Fruit fly (Drosophila melanogaster) whole organism, embryonic: ENCODE measurements around the gene CG31809.
A peak's percentile ranks its signal among the peaks of the same experiment; 100 is the strongest.

Experiments used
- CG10366 ChIP-seq: fragments of 200-800 bp; sonication (Bioruptor generic); IDR thresholded peaks from 2 replicates; pipeline ENCODE4 v1.3.6; 2022; ENCODE audit warnings: missing biosample characterization, missing genetic modification characterization
- CG10565 ChIP-seq: fragments of 200-800 bp; sonication (Bioruptor generic); optimal IDR thresholded peaks from 3 replicates; lab custom pipeline; 2016; ENCODE audit warnings: missing biosample characterization, mild to moderate bottlenecking, missing genetic modification characterization
- CG1233 ChIP-seq: fragments of 200-800 bp; sonication (Bioruptor generic); optimal IDR thresholded peaks from 4 replicates; lab custom pipeline; 2018; ENCODE audit warnings: missing biosample characterization, mild to moderate bottlenecking, missing genetic modification characterization
- CG12659 ChIP-seq: fragments of 200-800 bp; sonication (Bioruptor generic); optimal IDR thresholded peaks from 3 replicates; lab custom pipeline; 2017; ENCODE audit warnings: mild to moderate bottlenecking, missing biosample characterization, missing genetic modification reagents, missing genetic modification characterization
- CG14860 ChIP-seq: fragments of 200-800 bp; sonication (Bioruptor generic); IDR thresholded peaks from 3 replicates; pipeline ENCODE4 v1.3.6; 2022; ENCODE audit warnings: missing biosample characterization, missing genetic modification characterization; ENCODE audit not compliant: partially characterized antibody
- CG15073 ChIP-seq: fragments of 200-800 bp; sonication (Bioruptor generic); optimal IDR thresholded peaks from 2 replicates; lab custom pipeline; 2016; ENCODE audit warnings: missing biosample characterization, missing genetic modification characterization
- CG18262 ChIP-seq: fragments of 200-800 bp; optimal IDR thresholded peaks from 3 replicates; lab custom pipeline; 2019; ENCODE audit warnings: missing biosample characterization, mild to moderate bottlenecking, missing genetic modification characterization, moderate library complexity
- CG18476 ChIP-seq: fragments of 200-800 bp; sonication (Bioruptor generic); optimal IDR thresholded peaks from 2 replicates; lab custom pipeline; 2016; ENCODE audit warnings: missing biosample characterization, mild to moderate bottlenecking, missing genetic modification characterization
- CG32532 ChIP-seq: fragments of 200-800 bp; sonication (Bioruptor generic); IDR thresholded peaks from 2 replicates; pipeline ENCODE4 v1.3.6; 2022; ENCODE audit warnings: missing biosample characterization, missing genetic modification characterization
- CG33213 ChIP-seq: fragments of 200-800 bp; sonication (Bioruptor generic); optimal IDR thresholded peaks from 3 replicates; lab custom pipeline; 2016; ENCODE audit warnings: missing biosample characterization, missing genetic modification characterization
- CG34422 ChIP-seq: fragments of 200-800 bp; sonication (Bioruptor generic); IDR thresholded peaks from 3 replicates; pipeline ENCODE4 v1.3.6; 2022; ENCODE audit warnings: missing biosample characterization, missing genetic modification characterization
- CG42726 ChIP-seq: fragments of 200-800 bp; sonication (Bioruptor generic); IDR thresholded peaks from 2 replicates; pipeline ENCODE4 v1.3.6; 2022; ENCODE audit warnings: missing biosample characterization, missing genetic modification characterization; ENCODE audit not compliant: partially characterized antibody
- CG4328 ChIP-seq: fragments of 200-800 bp; sonication (Bioruptor generic); optimal IDR thresholded peaks from 3 replicates; lab custom pipeline; 2017; ENCODE audit warnings: missing biosample characterization, missing genetic modification reagents, missing genetic modification characterization
- CG7987 ChIP-seq: fragments of 200-800 bp; sonication (Bioruptor generic); optimal IDR thresholded peaks from 2 replicates; lab custom pipeline; 2018; ENCODE audit warnings: missing biosample characterization, mild to moderate bottlenecking, missing genetic modification characterization, moderate library complexity
- CG8281 ChIP-seq: fragments of 200-800 bp; sonication (Bioruptor generic); optimal IDR thresholded peaks from 2 replicates; lab custom pipeline; 2018; ENCODE audit warnings: missing biosample characterization, mild to moderate bottlenecking, missing genetic modification characterization, moderate library complexity
- CG8944 ChIP-seq: fragments of 200-800 bp; sonication (Bioruptor generic); optimal IDR thresholded peaks from 3 replicates; lab custom pipeline; 2016; ENCODE audit warnings: missing biosample characterization, missing genetic modification characterization
- D19B ChIP-seq: fragments of 200-800 bp; sonication (Bioruptor generic); optimal IDR thresholded peaks from 2 replicates; lab custom pipeline; 2017; ENCODE audit warnings: missing biosample characterization, mild to moderate bottlenecking, missing genetic modification characterization
- Doc3 ChIP-seq: fragments of 200-800 bp; sonication (Bioruptor generic); IDR thresholded peaks from 3 replicates; pipeline ENCODE4 v1.3.6; 2022; ENCODE audit warnings: missing biosample characterization, missing genetic modification characterization; ENCODE audit not compliant: partially characterized antibody
- ERR ChIP-seq: fragments of 200-800 bp; sonication (Bioruptor generic); optimal IDR thresholded peaks from 2 replicates; lab custom pipeline; 2016; ENCODE audit warnings: missing biosample characterization, missing genetic modification characterization
- Jarid2 ChIP-seq: fragments of 200-800 bp; sonication (Bioruptor generic); optimal IDR thresholded peaks from 3 replicates; lab custom pipeline; 2017; ENCODE audit warnings: mild to moderate bottlenecking, missing biosample characterization, missing genetic modification reagents, missing genetic modification characterization
- Kr ChIP-seq: fragments of 200-800 bp; sonication (Bioruptor generic); optimal IDR thresholded peaks from 2 replicates; lab custom pipeline; 2017; ENCODE audit warnings: missing biosample characterization, mild to moderate bottlenecking, missing genetic modification characterization
- MTF-1 ChIP-seq: fragments of 200-800 bp; sonication (Bioruptor generic); optimal IDR thresholded peaks from 2 replicates; lab custom pipeline; 2018; ENCODE audit warnings: missing biosample characterization, mild to moderate bottlenecking, missing genetic modification characterization, borderline replicate concordance
- Myb ChIP-seq: fragments of 200-800 bp; sonication (Bioruptor generic); optimal IDR thresholded peaks from 2 replicates; lab custom pipeline; 2016; ENCODE audit warnings: missing biosample characterization, missing genetic modification characterization
- PHDP ChIP-seq: fragments of 200-800 bp; sonication (Bioruptor generic); optimal IDR thresholded peaks from 3 replicates; lab custom pipeline; 2018; ENCODE audit warnings: missing biosample characterization, mild to moderate bottlenecking, missing genetic modification characterization, moderate library complexity
- Stat92E ChIP-seq, 3 experiments: fragments of >200 bp in 2 of 3; fragments of 200-800 bp in 1 of 3; sonication (Bioruptor generic) in 1 of 3; optimal IDR thresholded peaks; 2 replicates each; lab custom pipeline; 2017 to 2019; ENCODE audit warnings: missing biosample characterization in 3 of 3, missing genetic modification characterization in 3 of 3, mild to moderate bottlenecking in 1 of 3, moderate library complexity in 1 of 3
- bbx ChIP-seq: fragments of 200-800 bp; sonication (Bioruptor generic); IDR thresholded peaks from 2 replicates; pipeline ENCODE4 v1.3.6; 2022; ENCODE audit warnings: missing biosample characterization, missing genetic modification characterization; ENCODE audit not compliant: partially characterized antibody
- bowl ChIP-seq: fragments of 200-800 bp; sonication (Bioruptor generic); IDR thresholded peaks from 2 replicates; pipeline ENCODE4 v1.3.6; 2022; ENCODE audit warnings: missing biosample characterization, missing genetic modification characterization
- btn ChIP-seq: fragments of 200-800 bp; sonication (Bioruptor generic); optimal IDR thresholded peaks from 2 replicates; lab custom pipeline; 2016; ENCODE audit warnings: missing biosample characterization, missing genetic modification characterization
- cg ChIP-seq: fragments of 200-800 bp; sonication (Bioruptor generic); optimal IDR thresholded peaks from 3 replicates; lab custom pipeline; 2019; ENCODE audit warnings: missing biosample characterization, mild to moderate bottlenecking, missing genetic modification characterization, moderate library complexity
- danr ChIP-seq: fragments of 200-800 bp; sonication (Bioruptor generic); IDR thresholded peaks from 2 replicates; pipeline ENCODE4 v1.3.6; 2022; ENCODE audit warnings: missing biosample characterization, missing genetic modification characterization
- disco-r ChIP-seq: fragments of 200-800 bp; sonication (Bioruptor generic); optimal IDR thresholded peaks from 2 replicates; lab custom pipeline; 2016; ENCODE audit warnings: missing biosample characterization, missing genetic modification characterization
- dm ChIP-seq: fragments of 200-800 bp; sonication (Bioruptor generic); optimal IDR thresholded peaks from 3 replicates; lab custom pipeline; 2016; ENCODE audit warnings: missing biosample characterization, missing genetic modification characterization
- emc ChIP-seq: fragments of 200-800 bp; sonication (Bioruptor generic); optimal IDR thresholded peaks from 2 replicates; lab custom pipeline; 2016; ENCODE audit warnings: missing biosample characterization, missing genetic modification characterization
- fru ChIP-seq: fragments of >200 bp; optimal IDR thresholded peaks from 2 replicates; lab custom pipeline; 2017
- gfzf ChIP-seq: fragments of 200-800 bp; sonication (Bioruptor generic); optimal IDR thresholded peaks from 2 replicates; lab custom pipeline; 2016; ENCODE audit warnings: missing biosample characterization, mild to moderate bottlenecking, missing genetic modification characterization, moderate library complexity
- h ChIP-seq: fragments of >200 bp; optimal IDR thresholded peaks from 2 replicates; lab custom pipeline; 2017
- kah ChIP-seq: fragments of 200-800 bp; sonication (Bioruptor generic); optimal IDR thresholded peaks from 2 replicates; lab custom pipeline; 2018; ENCODE audit warnings: missing biosample characterization, mild to moderate bottlenecking, missing genetic modification characterization
- kni ChIP-seq: fragments of 200-800 bp; sonication (Bioruptor generic); optimal IDR thresholded peaks from 3 replicates; lab custom pipeline; 2017; ENCODE audit warnings: mild to moderate bottlenecking, missing biosample characterization, missing genetic modification reagents, missing genetic modification characterization
- knrl ChIP-seq: fragments of 200-800 bp; sonication (Bioruptor generic); IDR thresholded peaks from 3 replicates; pipeline ENCODE4 v1.3.6; 2022; ENCODE audit warnings: missing biosample characterization, missing genetic modification characterization; ENCODE audit not compliant: partially characterized antibody
- maf-S ChIP-seq: fragments of 200-800 bp; sonication (Bioruptor generic); optimal IDR thresholded peaks from 2 replicates; lab custom pipeline; 2016; ENCODE audit warnings: missing biosample characterization, missing genetic modification characterization
- nom ChIP-seq: fragments of 200-800 bp; sonication (Bioruptor generic); optimal IDR thresholded peaks from 2 replicates; lab custom pipeline; 2017; ENCODE audit warnings: missing biosample characterization, missing genetic modification characterization, mild to moderate bottlenecking, moderate library complexity, missing genetic modification reagents
- pan ChIP-seq, 4 experiments: fragments of >200 bp in 3 of 4; fragments of 200-800 bp in 1 of 4; sonication (Bioruptor generic) in 1 of 4; optimal IDR thresholded peaks in 3 of 4; IDR thresholded peaks in 1 of 4; 2 replicates each; pipeline versions ENCODE4 v1.3.6 to Lab custom; 2017 to 2022; ENCODE audit warnings: missing biosample characterization in 2 of 4, missing genetic modification characterization in 2 of 4, mixed read lengths in 1 of 4
- scrt ChIP-seq: fragments of 200-800 bp; sonication (Bioruptor generic); optimal IDR thresholded peaks from 2 replicates; lab custom pipeline; 2018; ENCODE audit warnings: missing biosample characterization, mild to moderate bottlenecking, missing genetic modification characterization, moderate library complexity
- sug ChIP-seq: fragments of 200-800 bp; optimal IDR thresholded peaks from 2 replicates; lab custom pipeline; 2019; ENCODE audit warnings: missing biosample characterization, mild to moderate bottlenecking, missing genetic modification characterization, moderate library complexity
- trh ChIP-seq: fragments of 200-800 bp; sonication (Bioruptor generic); optimal IDR thresholded peaks from 2 replicates; lab custom pipeline; 2016; ENCODE audit warnings: missing biosample characterization, missing genetic modification characterization
- unpg ChIP-seq: fragments of 200-800 bp; sonication (Bioruptor generic); optimal IDR thresholded peaks from 3 replicates; lab custom pipeline; 2018; ENCODE audit warnings: missing biosample characterization, mild to moderate bottlenecking, missing genetic modification characterization, moderate library complexity
- usp ChIP-seq: fragments of >200 bp; optimal IDR thresholded peaks from 2 replicates; lab custom pipeline; 2017; ENCODE audit warnings: missing biosample characterization, missing genetic modification characterization
- vnd ChIP-seq: fragments of 200-800 bp; sonication (Bioruptor generic); IDR thresholded peaks from 3 replicates; pipeline ENCODE4 v1.3.6; 2022; ENCODE audit warnings: missing biosample characterization, missing genetic modification characterization; ENCODE audit not compliant: partially characterized antibody
- z ChIP-seq: fragments of 200-800 bp; sonication (Bioruptor generic); IDR thresholded peaks from 3 replicates; pipeline ENCODE4 v1.3.6; 2022; ENCODE audit warnings: missing biosample characterization, missing genetic modification characterization
- zen ChIP-seq: fragments of 200-800 bp; sonication (Bioruptor generic); optimal IDR thresholded peaks from 3 replicates; lab custom pipeline; 2018; ENCODE audit warnings: missing biosample characterization, mild to moderate bottlenecking, missing genetic modification characterization, moderate library complexity

CG31809 gene

DNA sequence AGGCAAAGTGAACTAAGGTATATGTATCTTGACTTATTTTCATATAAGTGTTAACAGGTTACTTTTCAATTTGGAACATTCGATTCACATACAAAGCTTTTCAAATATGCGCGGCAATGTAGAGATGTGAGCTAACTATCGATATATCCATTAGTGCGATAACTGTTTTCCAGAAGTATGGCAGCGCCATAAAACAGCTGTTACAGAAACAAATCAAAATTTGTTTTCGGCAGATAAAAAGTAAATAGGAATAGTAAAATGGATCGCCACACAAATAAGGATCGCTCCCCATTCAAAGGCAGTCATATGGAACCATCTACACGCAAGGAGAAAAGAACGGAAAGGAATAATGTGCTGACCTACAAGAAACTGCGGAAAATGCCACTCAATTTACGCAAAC, 20.8 kb upstream of the CG31809 start, which contains the start of the genes CG32832, CG31743 and CG34313 (continued):
- TF ChIP-seq CG1233 (GFP tag; lab: Kevin White, UChicago): no peak
- TF ChIP-seq CG4328 (GFP tag; lab: Kevin White, UChicago): no peak
- TF ChIP-seq gfzf (GFP tag; lab: Kevin White, UChicago): no peak
- TF ChIP-seq kah (GFP tag; lab: Kevin White, UChicago): no peak
- TF ChIP-seq fru (lab: Kevin White, UChicago): no peak
- TF ChIP-seq z (GFP tag; lab: Robert Waterston, UW): no peak
- no peak for TF ChIP-seq danr (GFP tag; lab: Robert Waterston, UW)
- no peak for TF ChIP-seq btn (GFP tag; lab: Kevin White, UChicago)
- no peak for TF ChIP-seq unpg
- TF ChIP-seq CG34422 (GFP tag; lab: Robert Waterston, UW): no peak
- no peak for TF ChIP-seq PHDP (tag; lab: Kevin White, UChicago)
- no peak for TF ChIP-seq h (lab: Kevin White, UChicago)
- TF ChIP-seq CG10565 (GFP tag; lab: Kevin White, UChicago): no peak
- no peak for TF ChIP-seq CG18476 (GFP tag; lab: Kevin White, UChicago)
- TF ChIP-seq Kr: no peak
- no peak for TF ChIP-seq bowl
- no peak for TF ChIP-seq trh (GFP tag; lab: Kevin White, UChicago)
- no peak for TF ChIP-seq dm
- peak; percentile 80 for TF ChIP-seq bbx (GFP tag; lab: Robert Waterston, UW)
- TF ChIP-seq emc (GFP tag; lab: Kevin White, UChicago): no peak
- no peak for TF ChIP-seq CG33213 (GFP tag; lab: Kevin White, UChicago)
- peak; percentile 9 for TF ChIP-seq zen (tag; lab: Kevin White, UChicago)
- TF ChIP-seq knrl: peak; percentile 74
- TF ChIP-seq ERR (GFP tag; lab: Kevin White, UChicago): no peak
- no peak for TF ChIP-seq maf-S (GFP tag; lab: Kevin White, UChicago)
- no peak for TF ChIP-seq CG15073 (GFP tag; lab: Kevin White, UChicago)
- TF ChIP-seq disco-r: no peak
- TF ChIP-seq CG7987 (GFP tag; lab: Kevin White, UChicago): no peak
- TF ChIP-seq CG42726 (GFP tag; lab: Robert Waterston, UW): peak; percentile 40; the same call in 1 of the 2 replicates
- TF ChIP-seq usp (GFP tag; lab: Kevin White, UChicago): no peak
- 0 out of 3 replicates have a peak, but pooled peaks have one; percentile 40 for TF ChIP-seq CG14860 (GFP tag; lab: Robert Waterston, UW)
- TF ChIP-seq scrt (GFP tag; lab: Kevin White, UChicago): no peak
- no peak for TF ChIP-seq CG8281
- no peak for TF ChIP-seq D19B (GFP tag; lab: Kevin White, UChicago)
- no peak for TF ChIP-seq CG32532 (GFP tag; lab: Robert Waterston, UW)
- TF ChIP-seq CG12659 (GFP tag; lab: Kevin White, UChicago): peak; percentile 19
- TF ChIP-seq Jarid2 (GFP tag; lab: Kevin White, UChicago): no peak
- peak; percentile 78 for TF ChIP-seq Doc3 (GFP tag; lab: Robert Waterston, UW)
- TF ChIP-seq vnd (GFP tag; lab: Robert Waterston, UW): peak; percentile 42; the same call in 1 of the 3 replicates
- TF ChIP-seq nom: no peak
- TF ChIP-seq CG18262 (tag; lab: Kevin White, UChicago): no peak
- no peak for TF ChIP-seq kni
- TF ChIP-seq CG10366 (GFP tag; lab: Robert Waterston, UW): no peak
- TF ChIP-seq cg (GFP tag; lab: Kevin White, UChicago): no peak
- TF ChIP-seq Myb (GFP tag; lab: Kevin White, UChicago): peak; percentile 88
- no peak for TF ChIP-seq sug (tag; lab: Kevin White, UChicago)
- TF ChIP-seq pan (optimal IDR thresholded peaks at IDR 0.05; lab: Kevin White, UChicago): no peak
- TF ChIP-seq pan (GFP tag; optimal IDR thresholded peaks at IDR 0.05 in 1 of 2, IDR thresholded peaks at IDR 0.05 in 1 of 2): no peak
- TF ChIP-seq MTF-1: no peak
- no peak for TF ChIP-seq CG8944 (GFP tag; lab: Kevin White, UChicago)
- TF ChIP-seq Stat92E (GFP tag; optimal IDR thresholded peaks at IDR 0.05; lab: Kevin White, UChicago): peak in 1 of 3 experiments; percentile 35
